Fruit fly (Drosophila melanogaster) whole organism, wandering third instar larva: ENCODE measurements around the gene ems.
A peak's percentile ranks its signal among the peaks of the same experiment; 100 is the strongest.

Experiments used
- Abd-B ChIP-seq: fragments of >200 bp; optimal IDR thresholded peaks from 2 replicates; lab custom pipeline; 2017; ENCODE audit warnings: missing biosample characterization, missing genetic modification characterization
- CG32264 ChIP-seq: fragments of 200-800 bp; sonication (Bioruptor generic); optimal IDR thresholded peaks from 2 replicates; lab custom pipeline; 2016; ENCODE audit warnings: missing biosample characterization, missing genetic modification characterization
- CG9705 ChIP-seq: fragments of 200-800 bp; sonication (Bioruptor generic); optimal IDR thresholded peaks from 2 replicates; lab custom pipeline; 2018; ENCODE audit warnings: missing biosample characterization, mild to moderate bottlenecking, missing genetic modification characterization
- CrebA ChIP-seq: fragments of 200-800 bp; sonication (Bioruptor generic); optimal IDR thresholded peaks from 2 replicates; lab custom pipeline; 2016; ENCODE audit warnings: missing biosample characterization, mild to moderate bottlenecking, missing genetic modification characterization, borderline replicate concordance
- Dif ChIP-seq: fragments of 200-275, 200-300 bp; sonication (Bioruptor generic); optimal IDR thresholded peaks from 2 replicates; lab custom pipeline; 2018; ENCODE audit warnings: missing biosample characterization, missing genetic modification characterization; ENCODE audit not compliant: partially characterized antibody
- GATAd ChIP-seq: sonication (Bioruptor generic); optimal IDR thresholded peaks from 2 replicates; lab custom pipeline; 2016; ENCODE audit warnings: missing biosample characterization, missing genetic modification characterization
- HLH106 ChIP-seq: fragments of 200-800 bp; optimal IDR thresholded peaks from 3 replicates; lab custom pipeline; 2019; ENCODE audit warnings: missing biosample characterization, mild to moderate bottlenecking, missing genetic modification characterization, moderate library complexity
- Hnf4 ChIP-seq: fragments of 200-800 bp; sonication (Bioruptor generic); optimal IDR thresholded peaks from 2 replicates; lab custom pipeline; 2016; ENCODE audit warnings: missing biosample characterization, mild to moderate bottlenecking, missing genetic modification characterization
- Hr78 ChIP-seq: fragments of >200 bp; optimal IDR thresholded peaks from 2 replicates; lab custom pipeline; 2017; ENCODE audit warnings: missing biosample characterization, missing genetic modification characterization
- Hr83 ChIP-seq: fragments of 200-300 bp; sonication (Bioruptor generic); optimal IDR thresholded peaks from 2 replicates; lab custom pipeline; 2016; ENCODE audit warnings: missing biosample characterization, mild to moderate bottlenecking, missing genetic modification characterization, moderate library complexity; ENCODE audit not compliant: poor library complexity, severe bottlenecking
- Mio ChIP-seq: sonication (Bioruptor generic); optimal IDR thresholded peaks from 2 replicates; lab custom pipeline; 2016; ENCODE audit warnings: missing biosample characterization, missing genetic modification characterization
- Myc ChIP-seq: fragments of >200 bp; optimal IDR thresholded peaks from 2 replicates; lab custom pipeline; 2017
- OdsH ChIP-seq: fragments of 200-800 bp; sonication (Bioruptor generic); optimal IDR thresholded peaks from 2 replicates; lab custom pipeline; 2016; ENCODE audit warnings: missing biosample characterization, mild to moderate bottlenecking, missing genetic modification characterization
- Rel ChIP-seq, 2 experiments: fragments of 200-800 bp; sonication (Bioruptor generic) in 1 of 2; optimal IDR thresholded peaks; 2 replicates in 1 of 2; 3 replicates in 1 of 2; lab custom pipeline; 2016 to 2019; ENCODE audit warnings: mild to moderate bottlenecking in 2 of 2, missing biosample characterization in 2 of 2, missing genetic modification characterization in 2 of 2, moderate library complexity in 1 of 2
- Sp1 ChIP-seq: fragments of 200-800 bp; sonication (Bioruptor generic); optimal IDR thresholded peaks from 3 replicates; lab custom pipeline; 2019; ENCODE audit warnings: missing biosample characterization, mild to moderate bottlenecking, missing genetic modification characterization, moderate library complexity
- Vsx2 ChIP-seq: fragments of 200-300, 225-300 bp; sonication (Bioruptor generic); optimal IDR thresholded peaks from 2 replicates; lab custom pipeline; 2018; ENCODE audit warnings: missing biosample characterization, missing genetic modification characterization; ENCODE audit not compliant: partially characterized antibody
- br ChIP-seq: fragments of 200-800 bp; sonication (Bioruptor generic); optimal IDR thresholded peaks from 2 replicates; lab custom pipeline; 2016; ENCODE audit warnings: missing biosample characterization, missing genetic modification characterization
- brk ChIP-seq: fragments of 200-800 bp; sonication (Bioruptor generic); optimal IDR thresholded peaks from 2 replicates; lab custom pipeline; 2016; ENCODE audit warnings: missing biosample characterization, mild to moderate bottlenecking, missing genetic modification characterization
- dl ChIP-seq, 2 experiments: fragments of 175-275, 200-275 bp in 1 of 2; fragments of 200-275 bp in 1 of 2; sonication (Bioruptor generic); optimal IDR thresholded peaks; lab custom pipeline; 2018; ENCODE audit warnings: mild to moderate bottlenecking in 2 of 2, missing biosample characterization in 2 of 2, missing genetic modification characterization in 2 of 2, moderate library complexity in 2 of 2; ENCODE audit not compliant: partially characterized antibody in 2 of 2, insufficient read depth in 1 of 2
- ey ChIP-seq: fragments of 200-800 bp; sonication (Bioruptor generic); optimal IDR thresholded peaks from 2 replicates; lab custom pipeline; 2016; ENCODE audit warnings: missing biosample characterization, missing genetic modification characterization
- foxo ChIP-seq, 2 experiments: fragments of 200-800 bp; sonication (Bioruptor generic); optimal IDR thresholded peaks; 2 replicates in 1 of 2; 3 replicates in 1 of 2; lab custom pipeline; 2016 to 2017; ENCODE audit warnings: missing biosample characterization in 2 of 2, missing genetic modification characterization in 2 of 2
- fru ChIP-seq: fragments of 200-800 bp; sonication (Bioruptor generic); optimal IDR thresholded peaks from 3 replicates; lab custom pipeline; 2016; ENCODE audit warnings: missing biosample characterization, mild to moderate bottlenecking, missing genetic modification characterization
- lola ChIP-seq: fragments of >200 bp; optimal IDR thresholded peaks from 2 replicates; lab custom pipeline; 2017; ENCODE audit warnings: missing biosample characterization, missing genetic modification characterization
- rgr ChIP-seq: fragments of 200-800 bp; sonication (Bioruptor generic); optimal IDR thresholded peaks from 3 replicates; lab custom pipeline; 2016; ENCODE audit warnings: missing biosample characterization, mild to moderate bottlenecking, missing genetic modification characterization
- sage ChIP-seq: fragments of 200-800 bp; sonication (Bioruptor generic); optimal IDR thresholded peaks from 2 replicates; lab custom pipeline; 2016; ENCODE audit warnings: missing biosample characterization, mild to moderate bottlenecking, missing genetic modification characterization
- sv ChIP-seq: fragments of 200-800 bp; sonication (Bioruptor generic); optimal IDR thresholded peaks from 3 replicates; lab custom pipeline; 2016; ENCODE audit warnings: missing biosample characterization, missing genetic modification characterization
- tai ChIP-seq: sonication (Bioruptor generic); optimal IDR thresholded peaks from 2 replicates; lab custom pipeline; 2016; ENCODE audit warnings: missing biosample characterization, missing genetic modification characterization
- woc ChIP-seq: sonication (Bioruptor generic); optimal IDR thresholded peaks from 2 replicates; lab custom pipeline; 2016; ENCODE audit warnings: missing biosample characterization, mild to moderate bottlenecking, missing genetic modification characterization

Gene ems

DNA sequence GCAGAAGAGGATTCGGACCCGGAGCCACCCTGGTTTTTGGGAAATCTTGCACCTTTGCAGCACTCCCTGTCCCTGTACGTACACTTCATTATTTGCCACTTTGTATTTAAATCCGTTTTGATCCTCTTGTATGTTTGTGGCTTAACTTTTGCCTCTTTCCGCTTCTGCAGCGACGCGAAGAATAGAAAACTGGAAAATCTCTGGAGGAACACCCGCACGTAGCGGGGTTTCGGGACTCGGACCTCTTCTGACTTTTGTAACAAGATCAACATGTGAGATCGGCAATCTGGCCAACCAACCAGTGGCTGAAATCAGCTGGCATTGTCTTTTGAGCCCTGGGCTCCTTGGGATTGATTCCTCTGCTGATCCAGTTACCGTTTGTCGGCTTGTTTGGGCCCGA lies 6.9 kb upstream of the ems start:
- TF ChIP-seq rgr (GFP tag; lab: Kevin White, UChicago) (no peak), brk (no peak), Dif (GFP tag; lab: Kevin White, UChicago) (no peak), sv (GFP tag; lab: Kevin White, UChicago) (no peak), woc (GFP tag; lab: Kevin White, UChicago) (no peak), Hr78 (GFP tag; lab: Kevin White, UChicago) (no peak), Abd-B (GFP tag; lab: Kevin White, UChicago) (no peak), Hnf4 (GFP tag; lab: Kevin White, UChicago) (no peak), GATAd (GFP tag; lab: Kevin White, UChicago) (no peak)

DNA sequence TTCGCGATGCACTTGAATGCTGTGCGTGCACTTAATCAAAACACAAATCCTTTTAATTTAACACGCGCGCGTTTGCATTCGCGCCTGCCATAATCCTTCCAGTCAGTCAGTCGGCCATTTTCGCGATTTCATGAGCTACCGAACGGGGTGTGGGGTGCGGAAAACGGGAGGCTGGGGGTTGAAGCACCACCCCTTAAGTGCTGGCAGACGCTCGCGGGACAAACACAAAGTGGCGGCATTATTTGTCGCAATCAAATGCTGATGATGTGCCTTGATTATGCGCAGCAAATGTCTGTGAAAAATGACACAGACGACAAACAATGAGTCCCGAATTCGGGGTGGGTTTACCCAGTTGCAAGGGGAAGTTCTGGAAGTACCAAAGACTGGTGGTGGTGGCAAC lies 6.1 kb upstream of the ems start:
- TF ChIP-seq rgr (GFP tag; lab: Kevin White, UChicago): no peak
- TF ChIP-seq Hnf4 (GFP tag; lab: Kevin White, UChicago): no peak
- TF ChIP-seq CG32264 (GFP tag; lab: Kevin White, UChicago): no peak
- TF ChIP-seq Abd-B (GFP tag; lab: Kevin White, UChicago): no peak
- no peak for TF ChIP-seq Vsx2 (GFP tag; lab: Kevin White, UChicago)
- TF ChIP-seq lola (GFP tag; lab: Kevin White, UChicago): no peak
- no peak for TF ChIP-seq foxo (GFP tag; optimal IDR thresholded peaks at IDR 0.05; lab: Kevin White, UChicago)
- no peak for TF ChIP-seq Hr83 (GFP tag; lab: Kevin White, UChicago)

DNA sequence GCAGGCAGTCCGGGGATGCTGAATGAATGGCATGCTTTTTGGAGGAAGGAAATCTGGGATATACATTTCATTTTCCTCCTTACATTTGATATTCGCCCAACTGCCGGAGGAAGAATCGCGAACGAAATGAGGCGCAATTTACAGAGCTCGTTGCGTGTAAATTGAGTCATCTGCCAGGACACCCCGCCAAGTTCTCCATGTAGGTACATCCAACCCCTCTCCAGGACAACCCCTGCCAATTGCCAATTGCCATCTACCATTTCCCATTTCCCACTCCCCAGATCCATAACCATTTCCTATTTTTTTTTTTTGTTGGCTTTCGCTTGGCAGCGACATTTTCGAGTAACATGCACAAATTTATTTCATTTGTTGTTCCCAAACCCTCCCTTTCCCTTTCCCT lies 4.8 kb upstream of the ems start:
- TF ChIP-seq Vsx2 (GFP tag; lab: Kevin White, UChicago): no peak
- TF ChIP-seq CG9705 (GFP tag; lab: Kevin White, UChicago): no peak
- TF ChIP-seq HLH106 (tag; lab: Kevin White, UChicago): no peak
- TF ChIP-seq fru (GFP tag; lab: Kevin White, UChicago): no peak
- TF ChIP-seq Abd-B (GFP tag; lab: Kevin White, UChicago): no peak

DNA sequence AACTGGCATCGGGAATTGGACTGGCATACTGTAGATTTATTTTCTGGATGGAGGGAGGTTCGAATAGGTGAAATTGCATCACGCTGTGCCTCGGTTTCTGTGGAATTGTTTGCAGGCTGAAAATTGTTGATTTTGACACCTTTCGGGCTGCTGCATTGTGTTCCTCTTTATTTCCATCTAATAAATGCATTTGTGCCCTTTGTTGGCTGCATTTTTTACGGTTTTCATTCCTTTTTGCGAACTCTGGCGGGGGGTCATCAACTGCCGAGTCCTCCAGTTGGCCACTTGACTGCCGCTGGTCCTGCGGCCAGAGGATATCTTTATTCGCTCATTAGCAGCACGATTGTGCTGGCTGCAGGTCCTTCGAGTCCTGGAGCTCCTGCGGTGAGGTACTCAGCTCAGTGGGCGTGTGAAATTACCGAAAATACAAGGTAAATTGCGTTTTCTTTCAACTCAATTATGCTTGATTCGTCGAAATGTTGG lies 1.9 kb upstream of the ems start:
- TF ChIP-seq tai (GFP tag; lab: Kevin White, UChicago): no peak
- no peak for TF ChIP-seq Vsx2 (GFP tag; lab: Kevin White, UChicago)
- no peak for TF ChIP-seq dl (GFP tag; optimal IDR thresholded peaks at IDR 0.05; lab: Kevin White, UChicago; ENCODE audit: insufficient read depth in 1 of 2, partially characterized antibody in 2 of 2)
- TF ChIP-seq Hr78 (GFP tag; lab: Kevin White, UChicago): no peak
- no peak for TF ChIP-seq Sp1

DNA sequence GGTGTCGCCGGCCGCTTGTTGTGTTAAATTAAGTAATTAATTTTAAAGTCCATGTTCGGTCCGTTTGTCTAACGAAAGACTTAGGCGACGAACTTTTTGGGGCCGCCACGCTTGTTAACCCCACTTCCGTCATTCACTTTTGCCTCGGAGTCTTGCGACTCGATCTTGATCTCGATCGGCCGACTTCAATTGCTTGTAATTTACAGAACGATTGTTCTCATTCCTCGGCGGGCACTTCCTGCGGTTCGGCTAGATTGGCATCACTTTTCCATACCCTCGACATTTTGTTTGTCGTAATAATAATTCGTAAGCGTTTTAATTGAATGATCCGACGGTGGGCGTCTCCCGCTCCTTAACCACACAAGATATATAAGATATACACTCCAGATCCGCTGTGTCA lies 5.1 kb downstream of the ems start:
- TF ChIP-seq HLH106 (tag; lab: Kevin White, UChicago) (no peak), fru (GFP tag; lab: Kevin White, UChicago) (no peak), CG32264 (GFP tag; lab: Kevin White, UChicago) (no peak)

DNA sequence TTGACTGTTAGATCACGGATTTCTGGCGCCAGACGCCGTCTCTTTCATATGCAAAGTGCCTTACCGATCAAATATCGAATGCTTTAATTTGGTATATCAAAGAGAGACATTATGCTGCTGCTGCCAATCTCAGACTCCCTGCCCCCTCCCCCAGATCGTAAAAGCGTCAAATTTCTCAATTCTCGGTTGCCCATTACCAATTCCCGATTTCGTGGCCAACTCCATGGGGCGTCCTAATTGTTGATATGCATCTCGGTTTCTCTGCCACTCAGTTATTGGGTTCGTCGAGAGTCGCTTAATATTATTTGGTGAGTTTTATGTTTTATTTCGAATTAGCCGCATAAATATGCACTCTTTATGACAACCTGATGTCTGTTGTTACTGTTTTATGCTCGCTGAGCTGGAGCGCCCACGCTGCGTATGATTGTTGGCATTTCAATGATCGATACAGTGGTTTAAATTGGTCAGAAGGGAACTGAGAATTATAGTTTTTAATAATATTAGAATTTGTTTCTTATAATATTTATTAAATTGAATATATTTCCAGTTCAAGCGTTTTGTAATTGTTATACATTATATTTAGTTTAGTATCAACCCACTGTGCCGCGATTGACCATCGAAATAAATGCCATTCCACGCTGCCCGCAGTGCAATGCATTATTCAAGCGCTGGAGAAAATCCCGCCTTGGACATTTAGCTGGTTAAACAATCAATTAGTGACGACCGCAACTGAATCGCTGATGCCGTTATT lies 5.9 kb downstream of the ems start:
- TF ChIP-seq CrebA (GFP tag; lab: Kevin White, UChicago): no peak
- peak in 1 of 2 experiments; percentile 4 for TF ChIP-seq foxo (GFP tag; optimal IDR thresholded peaks at IDR 0.05; lab: Kevin White, UChicago)

DNA sequence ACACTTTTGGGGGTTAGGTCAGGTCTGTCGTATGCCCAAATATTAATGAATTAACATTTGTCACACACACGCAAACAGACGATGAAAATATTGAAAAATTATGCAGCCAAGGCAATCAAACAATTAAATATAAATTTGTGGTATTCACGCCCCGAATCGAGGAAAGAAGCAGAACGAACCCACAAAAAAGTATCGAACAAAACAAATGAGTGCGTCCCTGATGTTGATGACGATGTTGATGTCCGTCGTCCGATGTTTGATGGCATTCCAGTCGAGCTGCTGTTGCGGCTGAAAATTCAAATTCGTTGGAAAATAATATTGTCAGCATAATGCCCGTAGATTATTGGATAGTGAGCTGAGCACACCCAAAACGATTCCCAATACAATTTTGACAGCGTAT lies 7.4 kb downstream of the ems start:
- TF ChIP-seq woc (GFP tag; lab: Kevin White, UChicago) (no peak), sage (GFP tag; lab: Kevin White, UChicago) (no peak), Myc (lab: Kevin White, UChicago) (no peak), OdsH (GFP tag; lab: Kevin White, UChicago) (no peak), ey (GFP tag; lab: Kevin White, UChicago) (no peak), Abd-B (GFP tag; lab: Kevin White, UChicago) (no peak), Vsx2 (GFP tag; lab: Kevin White, UChicago) (no peak), CG9705 (GFP tag; lab: Kevin White, UChicago) (no peak), HLH106 (tag; lab: Kevin White, UChicago) (no peak), Mio (GFP tag; lab: Kevin White, UChicago) (no peak), fru (GFP tag; lab: Kevin White, UChicago) (no peak), Dif (GFP tag; lab: Kevin White, UChicago) (no peak), dl (GFP tag; optimal IDR thresholded peaks at IDR 0.05; lab: Kevin White, UChicago; ENCODE audit: insufficient read depth in 1 of 2, partially characterized antibody in 2 of 2) (no peak), Sp1 (no peak), CG32264 (GFP tag; lab: Kevin White, UChicago) (no peak), Rel (GFP tag; optimal IDR thresholded peaks at IDR 0.05; lab: Kevin White, UChicago) (no peak), Rel (tag; optimal IDR thresholded peaks at IDR 0.05; lab: Kevin White, UChicago) (no peak), sv (GFP tag; lab: Kevin White, UChicago) (no peak), br (GFP tag; lab: Kevin White, UChicago) (no peak)
